Fruit fly (Drosophila melanogaster) whole organism, embryonic: ENCODE data around the gene Cpr67Fa2.

Experiments
- CG10267 ChIP-seq: fragments of 200-800 bp; sonication (Bioruptor generic); optimal IDR thresholded peaks from 2 replicates; lab custom pipeline; 2018; ENCODE audit warnings: missing biosample characterization, mild to moderate bottlenecking, missing genetic modification characterization, moderate library complexity
- CG14710 ChIP-seq: fragments of 200-800 bp; sonication (Bioruptor generic); optimal IDR thresholded peaks from 3 replicates; lab custom pipeline; 2019; ENCODE audit warnings: missing biosample characterization, mild to moderate bottlenecking, missing genetic modification characterization, moderate library complexity
- CG16779 ChIP-seq: fragments of 200-800 bp; sonication (Bioruptor generic); IDR thresholded peaks from 2 replicates; pipeline ENCODE4 v1.3.6; 2022; ENCODE audit warnings: missing biosample characterization, missing genetic modification characterization
- CG4424 ChIP-seq: fragments of 200-800 bp; sonication (Bioruptor generic); optimal IDR thresholded peaks from 3 replicates; lab custom pipeline; 2016; ENCODE audit warnings: missing biosample characterization, missing genetic modification characterization
- CTCF ChIP-seq: fragments of 200-800 bp; sonication (Bioruptor generic); optimal IDR thresholded peaks from 2 replicates; lab custom pipeline; 2017; ENCODE audit warnings: missing biosample characterization, mild to moderate bottlenecking, missing genetic modification characterization, moderate library complexity
- Six4 ChIP-seq: fragments of 200-800 bp; sonication (Bioruptor generic); optimal IDR thresholded peaks from 2 replicates; lab custom pipeline; 2016; ENCODE audit warnings: missing biosample characterization, missing genetic modification characterization
- YL-1 ChIP-seq: fragments of 200-800 bp; sonication (Bioruptor generic); optimal IDR thresholded peaks from 3 replicates; lab custom pipeline; 2017; ENCODE audit warnings: missing biosample characterization, mild to moderate bottlenecking, missing genetic modification characterization
- ash1 ChIP-seq: fragments of 200-800 bp; sonication (Bioruptor generic); optimal IDR thresholded peaks from 2 replicates; lab custom pipeline; 2018; ENCODE audit warnings: missing biosample characterization, mild to moderate bottlenecking, missing genetic modification characterization
- dysf ChIP-seq: fragments of 200-800 bp; sonication (Bioruptor generic); IDR thresholded peaks from 3 replicates; pipeline ENCODE4 v1.3.6; 2022; ENCODE audit warnings: missing biosample characterization, missing genetic modification characterization
- grn ChIP-seq: fragments of 200-800 bp; sonication (Bioruptor generic); optimal IDR thresholded peaks from 3 replicates; lab custom pipeline; 2017; ENCODE audit warnings: missing biosample characterization, missing genetic modification characterization
- kay ChIP-seq: fragments of 200-800 bp; sonication (Bioruptor generic); optimal IDR thresholded peaks from 2 replicates; lab custom pipeline; 2016; ENCODE audit warnings: missing biosample characterization, missing genetic modification characterization
- pnt ChIP-seq: fragments of 200-800 bp; sonication (Bioruptor generic); optimal IDR thresholded peaks from 3 replicates; lab custom pipeline; 2016; ENCODE audit warnings: missing biosample characterization, missing genetic modification characterization
- toy ChIP-seq: fragments of 200-800 bp; sonication (Bioruptor generic); IDR thresholded peaks from 2 replicates; pipeline ENCODE4 v1.3.6; 2022; ENCODE audit warnings: missing biosample characterization, missing genetic modification characterization

DNA sequence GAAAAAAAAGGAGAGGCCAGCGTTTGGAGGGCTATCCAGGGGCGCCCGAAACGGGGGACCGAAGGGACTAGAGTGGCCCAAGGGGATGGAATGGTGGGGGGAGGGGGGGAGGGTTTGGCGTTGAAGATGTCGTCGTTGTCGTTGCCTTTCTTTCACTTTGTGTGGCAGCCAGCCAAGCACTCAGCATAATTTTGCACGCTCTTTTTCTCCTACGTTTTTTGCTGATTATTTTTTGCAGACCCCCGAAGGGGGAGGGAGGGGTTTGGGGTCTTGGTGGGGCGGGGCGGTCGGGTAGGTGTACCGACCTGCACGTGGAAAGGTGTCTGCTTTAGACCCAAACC is 38.4 kb upstream of the Cpr67Fa2 start:
- TF ChIP-seq CG4424 (GFP tag; lab: Kevin White, UChicago) (no peak), CTCF (GFP tag; lab: Kevin White, UChicago) (no peak), ash1 (GFP tag; lab: Kevin White, UChicago) (no peak), grn (GFP tag; lab: Kevin White, UChicago) (no peak), CG14710 (tag; lab: Kevin White, UChicago) (no peak), YL-1 (GFP tag; lab: Kevin White, UChicago) (no peak), pnt (GFP tag; lab: Kevin White, UChicago) (no peak), dysf (GFP tag; lab: Robert Waterston, UW) (peak; percentile 1; the same call in 1 of the 3 replicates), Six4 (GFP tag; lab: Kevin White, UChicago) (no peak), toy (GFP tag; lab: Robert Waterston, UW) (no peak), CG10267 (no peak), CG16779 (GFP tag; lab: Robert Waterston, UW) (no peak), kay (no peak)
